Fruit fly (Drosophila melanogaster) whole organism, pupa: ENCODE measurements around the gene CG8543.

Experiments
- CG10348 ChIP-seq: fragments of 200-800 bp; sonication (Bioruptor generic); IDR thresholded peaks from 2 replicates; pipeline ENCODE4 v1.3.6; 2022; ENCODE audit warnings: missing biosample characterization, missing genetic modification characterization
- CG13204 ChIP-seq: fragments of 200-800 bp; sonication (Bioruptor generic); optimal IDR thresholded peaks from 2 replicates; lab custom pipeline; 2018; ENCODE audit warnings: missing biosample characterization, mild to moderate bottlenecking, missing genetic modification characterization, moderate library complexity
- CG17806 ChIP-seq: fragments of 200-800 bp; sonication (Bioruptor generic); optimal IDR thresholded peaks from 2 replicates; lab custom pipeline; 2018; ENCODE audit warnings: missing biosample characterization, mild to moderate bottlenecking, missing genetic modification characterization, moderate library complexity
- CG8159 ChIP-seq: fragments of 200-800 bp; sonication (Bioruptor generic); optimal IDR thresholded peaks from 3 replicates; lab custom pipeline; 2018; ENCODE audit warnings: missing biosample characterization, mild to moderate bottlenecking, missing genetic modification characterization, moderate library complexity
- EcR ChIP-seq: fragments of 200-800 bp; sonication (Bioruptor generic); optimal IDR thresholded peaks from 3 replicates; lab custom pipeline; 2019; ENCODE audit warnings: missing biosample characterization, missing genetic modification characterization, mild to moderate bottlenecking, moderate library complexity, missing genetic modification reagents
- Pif1A ChIP-seq: fragments of 200-800 bp; sonication (Bioruptor generic); optimal IDR thresholded peaks from 3 replicates; lab custom pipeline; 2016; ENCODE audit warnings: missing biosample characterization, missing genetic modification characterization
- Pif1B ChIP-seq: fragments of 200-800 bp; sonication (Bioruptor generic); optimal IDR thresholded peaks from 3 replicates; lab custom pipeline; 2016; ENCODE audit warnings: missing biosample characterization, missing genetic modification characterization
- fd96Ca ChIP-seq: fragments of 200-800 bp; sonication (Bioruptor generic); IDR thresholded peaks from 3 replicates; pipeline ENCODE4 v1.3.6; 2022; ENCODE audit warnings: missing biosample characterization, missing genetic modification characterization
- rn ChIP-seq: fragments of 200-800 bp; sonication (Bioruptor generic); IDR thresholded peaks from 2 replicates; pipeline ENCODE4 v1.3.6; 2022; ENCODE audit warnings: missing biosample characterization, missing genetic modification characterization

- TF ChIP-seq CG13204 (GFP tag; lab: Kevin White, UChicago) (no peak), CG10348 (GFP tag; lab: Robert Waterston, UW) (no peak), Pif1A (GFP tag; lab: Kevin White, UChicago) (no peak), CG8159 (tag; lab: Kevin White, UChicago) (no peak), fd96Ca (no peak), CG17806 (tag; lab: Kevin White, UChicago) (no peak), Pif1B (GFP tag; lab: Kevin White, UChicago) (no peak), EcR (GFP tag; lab: Kevin White, UChicago) (no peak), rn (GFP tag; lab: Robert Waterston, UW) (no peak)
Observed at dm6 chr3L:7485667-7486066, 15.6 kb upstream of the CG8543 start, which contains the start of gene mthl6.
